In genomic region chrX:5977113-5977512, dm6 we compare ENCODE assay signal across 1 fruit fly cellular context.
A peak's percentile ranks its signal among the peaks of the same experiment; 100 is the strongest.
TF ChIP-seq lines count a peak whose summit lies in the region.

No protein-coding gene starts in this region.

TF ChIP-seq in whole organism, embryonic, 481 proteins besides CTCF, POLR2A, EP300 and RAD21 (continued from another document):
- TF ChIP-seq Med (GFP tag; lab: Kevin White, UChicago) (peak; percentile 78), gem (tag; optimal IDR thresholded peaks at IDR 0.05; lab: Kevin White, UChicago) (peak; percentile 41), Meics (GFP tag; optimal IDR thresholded peaks at IDR 0.05; lab: Kevin White, UChicago) (peak; percentile 18), Hr51 (GFP tag; optimal IDR thresholded peaks at IDR 0.05; lab: Kevin White, UChicago) (peak in 1 of 2 experiments; percentile 36), dysf (GFP tag; IDR thresholded peaks at IDR 0.05; lab: Robert Waterston, UW) (peak; percentile 41; the same call in 1 of the 3 replicates), CG8944 (GFP tag; optimal IDR thresholded peaks at IDR 0.05; lab: Kevin White, UChicago) (peak; percentile 2), CoRest (tag; optimal IDR thresholded peaks at IDR 0.05; lab: Kevin White, UChicago) (peak; percentile 8), CG6689 (GFP tag; IDR thresholded peaks at IDR 0.05; lab: Robert Waterston, UW) (0 out of 2 replicates have a peak, but pooled peaks have one; percentile 6), Rx (GFP tag; IDR thresholded peaks at IDR 0.05; lab: Robert Waterston, UW) (0 out of 2 replicates have a peak, but pooled peaks have one; percentile 6), CG12659 (GFP tag; optimal IDR thresholded peaks at IDR 0.05; lab: Kevin White, UChicago) (peak; percentile 16), al (GFP tag; IDR thresholded peaks at IDR 0.05; lab: Robert Waterston, UW) (0 out of 2 replicates have a peak, but pooled peaks have one; percentile 10), CG8290 (GFP tag; optimal IDR thresholded peaks at IDR 0.05; lab: Kevin White, UChicago) (no peak), CG8290 (tag; optimal IDR thresholded peaks at IDR 0.05; lab: Kevin White, UChicago) (peak in 1 of 2 experiments; percentile 16), CG2120 (GFP tag; optimal IDR thresholded peaks at IDR 0.05; lab: Kevin White, UChicago) (peak; percentile 22), lmd (GFP tag; IDR thresholded peaks at IDR 0.05; lab: Robert Waterston, UW) (peak; percentile 16; the same call in 1 of the 2 replicates), CG7839 (tag; optimal IDR thresholded peaks at IDR 0.05; lab: Kevin White, UChicago) (peak; percentile 22), seq (GFP tag; IDR thresholded peaks at IDR 0.05; lab: Robert Waterston, UW) (0 out of 2 replicates have a peak, but pooled peaks have one; percentile 8), crol (GFP tag; IDR thresholded peaks at IDR 0.05; lab: Robert Waterston, UW) (0 out of 2 replicates have a peak, but pooled peaks have one; percentile 10), CG2678 (tag; optimal IDR thresholded peaks at IDR 0.05; lab: Kevin White, UChicago) (peak; percentile 39), CG4404 (GFP tag; IDR thresholded peaks at IDR 0.05; lab: Robert Waterston, UW) (no peak), mam (GFP tag; optimal IDR thresholded peaks at IDR 0.05; lab: Kevin White, UChicago) (peak; percentile 22), CG11696 (GFP tag; IDR thresholded peaks at IDR 0.05; lab: Robert Waterston, UW) (no peak), psq (GFP tag; optimal IDR thresholded peaks at IDR 0.05; lab: Kevin White, UChicago) (peak; percentile 6), pb (GFP tag; optimal IDR thresholded peaks at IDR 0.05; lab: Kevin White, UChicago) (no peak), CG14441 (GFP tag; IDR thresholded peaks at IDR 0.05; lab: Robert Waterston, UW) (0 out of 2 replicates have a peak, but pooled peaks have one; percentile 22), CG18599 (GFP tag; optimal IDR thresholded peaks at IDR 0.05; lab: Kevin White, UChicago) (peak; percentile 0), Sox102F (GFP tag; optimal IDR thresholded peaks at IDR 0.05; lab: Kevin White, UChicago) (peak; percentile 45), Oli (tag; optimal IDR thresholded peaks at IDR 0.05; lab: Kevin White, UChicago) (peak; percentile 27), CG9932 (GFP tag; IDR thresholded peaks at IDR 0.05; lab: Robert Waterston, UW) (0 out of 2 replicates have a peak, but pooled peaks have one; percentile 4)
